Worm (Caenorhabditis elegans): ENCODE data around the gene ZK418.6.

The ZK418.6 gene

DNA sequence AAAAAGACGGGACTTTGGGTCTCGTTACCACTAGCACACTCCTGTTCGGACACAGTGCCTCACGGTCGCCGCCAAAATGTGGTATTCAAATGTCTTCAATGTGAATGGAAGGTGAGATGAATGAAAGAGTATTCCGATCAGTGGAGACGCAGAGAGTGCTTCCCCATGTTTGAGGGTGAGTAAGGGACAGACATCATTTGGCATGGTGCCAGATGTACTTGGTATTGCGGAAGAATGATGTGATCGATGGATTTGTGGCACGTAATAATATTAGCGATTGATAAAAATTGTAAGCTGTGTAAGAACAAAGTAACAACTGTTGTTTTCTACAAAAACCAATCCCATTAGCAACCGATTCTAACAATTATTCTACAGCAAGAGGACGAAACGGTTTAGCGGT is 46.6 kb downstream of the ZK418.6 start:
- TF ChIP-seq nhr-237 (tag; optimal IDR thresholded peaks at IDR 0.05) (no peak), pha-4 (tag; optimal IDR thresholded peaks at IDR 0.05) (peak; percentile 19), fkh-2 (tag; optimal IDR thresholded peaks at IDR 0.05) (no peak), ama-1 (optimal IDR thresholded peaks at IDR 0.05) (no peak), ztf-4 (tag; optimal IDR thresholded peaks at IDR 0.05) (no peak), nhr-28 (tag; optimal IDR thresholded peaks at IDR 0.05) (no peak), snpc-4 (tag; optimal IDR thresholded peaks at IDR 0.05) (no peak), unc-39 (tag; optimal IDR thresholded peaks at IDR 0.05) (no peak), ceh-16 (tag; optimal IDR thresholded peaks at IDR 0.05) (no peak), nhr-77 (tag; optimal IDR thresholded peaks at IDR 0.05) (no peak), ceh-82 (tag; optimal IDR thresholded peaks at IDR 0.05) (no peak), jun-1 (tag; optimal IDR thresholded peaks at IDR 0.05) (no peak), nhr-25 (tag; optimal IDR thresholded peaks at IDR 0.05) (peak; percentile 46), R02D3.7 (tag; optimal IDR thresholded peaks at IDR 0.05) (no peak), ceh-28 (tag; optimal IDR thresholded peaks at IDR 0.05) (no peak)

DNA sequence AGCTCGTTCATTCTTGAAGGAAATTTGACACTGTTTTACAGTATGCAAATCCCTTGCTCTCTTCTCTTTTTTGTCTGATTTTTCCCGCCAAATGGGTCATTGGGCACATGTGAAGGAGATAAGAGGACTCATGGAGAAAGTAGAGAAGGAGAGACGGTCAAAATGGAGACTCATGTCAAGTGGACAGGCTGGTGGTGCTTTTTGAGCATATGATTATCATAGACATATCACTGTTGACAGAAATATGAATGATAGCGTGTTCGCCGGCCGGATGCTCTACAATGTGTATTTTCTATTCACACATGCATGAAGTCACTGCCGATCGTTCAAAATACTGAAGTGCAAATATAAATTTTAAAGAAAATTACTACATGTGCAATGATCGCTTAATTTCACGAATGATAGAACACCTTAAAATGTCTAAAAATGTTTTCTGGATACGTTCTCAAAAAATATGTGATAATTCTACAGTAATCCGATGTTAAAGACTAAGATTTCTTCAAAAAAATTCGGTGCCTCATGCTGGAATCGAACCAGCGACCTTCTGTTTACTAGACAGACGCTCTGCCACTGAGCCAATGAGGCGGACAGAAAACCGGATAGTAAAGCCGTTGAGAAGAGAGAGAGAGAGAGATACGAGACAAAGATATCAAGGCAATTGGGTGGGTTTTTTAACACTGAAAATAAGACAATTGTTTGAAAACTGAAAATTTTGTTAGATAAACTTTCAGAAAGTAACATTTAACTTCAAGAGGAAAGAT is 48.4 kb downstream of the ZK418.6 start:
- TF ChIP-seq elt-2 (tag; optimal IDR thresholded peaks at IDR 0.05), result peak; percentile 17
- peak; percentile 32 for TF ChIP-seq nhr-43 (tag; optimal IDR thresholded peaks at IDR 0.05; ENCODE audit: poor library complexity, severe bottlenecking)
- peak; percentile 9 for TF ChIP-seq lin-15B (tag; optimal IDR thresholded peaks at IDR 0.05)
- TF ChIP-seq nfya-1 (tag; optimal IDR thresholded peaks at IDR 0.05; ENCODE audit: insufficient read depth), result peak; percentile 53
- peak; percentile 50 for TF ChIP-seq hmg-11 (tag; optimal IDR thresholded peaks at IDR 0.05)
- TF ChIP-seq unc-62 (GFP tag; optimal IDR thresholded peaks at IDR 0.05), result no peak
- peak; percentile 34 for TF ChIP-seq egl-27 (tag; optimal IDR thresholded peaks at IDR 0.05)
- TF ChIP-seq nhr-23 (tag; optimal IDR thresholded peaks at IDR 0.05), result no peak
- TF ChIP-seq unc-39 (tag; optimal IDR thresholded peaks at IDR 0.05), result no peak
- peak; percentile 94 for TF ChIP-seq snpc-4 (tag; optimal IDR thresholded peaks at IDR 0.05)
- peak; percentile 42 for TF ChIP-seq pha-4 (tag; optimal IDR thresholded peaks at IDR 0.05)
- no peak for TF ChIP-seq skn-1 (tag; optimal IDR thresholded peaks at IDR 0.05)

DNA sequence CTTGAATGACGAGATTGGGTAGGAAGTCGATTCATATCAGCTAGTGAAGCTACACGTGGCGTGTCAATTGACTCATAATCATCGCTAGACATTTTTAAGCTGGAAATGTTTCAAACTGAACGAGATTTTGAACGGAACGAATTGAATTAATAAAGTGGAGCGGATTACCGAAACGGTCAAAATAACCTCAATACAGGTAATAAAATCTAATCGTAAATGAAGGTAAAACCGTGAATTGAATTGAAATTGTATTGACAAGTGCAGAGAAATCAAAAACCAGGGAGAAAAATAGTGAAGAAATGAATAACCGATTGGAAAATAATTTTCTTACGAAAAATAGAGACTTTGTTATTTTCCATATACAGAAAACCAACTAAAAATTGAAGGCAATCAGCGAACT is 49.5 kb downstream of the ZK418.6 start, which contains the start of gene cyk-1:
Gene cyk-1, minus strand, starts transcription at position 101 of the 400 bp plus-strand sequence.
- TF ChIP-seq ztf-11 (tag; optimal IDR thresholded peaks at IDR 0.05), result no peak
- TF ChIP-seq daf-12 (tag; optimal IDR thresholded peaks at IDR 0.05), result no peak
- no peak for TF ChIP-seq unc-39 (tag; optimal IDR thresholded peaks at IDR 0.05)
- TF ChIP-seq fkh-2 (tag; optimal IDR thresholded peaks at IDR 0.05), result no peak
- no peak for TF ChIP-seq fos-1 (tag; optimal IDR thresholded peaks at IDR 0.05)
- TF ChIP-seq sea-2 (GFP tag; optimal IDR thresholded peaks at IDR 0.05), result no peak
- no peak for TF ChIP-seq lin-39 (tag; optimal IDR thresholded peaks at IDR 0.05)
- TF ChIP-seq lin-15B (tag; optimal IDR thresholded peaks at IDR 0.05), result no peak
- TF ChIP-seq nhr-12 (tag; optimal IDR thresholded peaks at IDR 0.05), result no peak
- no peak for TF ChIP-seq nhr-77 (tag; optimal IDR thresholded peaks at IDR 0.05)
- no peak for TF ChIP-seq unc-62 (GFP tag; optimal IDR thresholded peaks at IDR 0.05)
- no peak for TF ChIP-seq elt-3 (tag; optimal IDR thresholded peaks at IDR 0.05)
- TF ChIP-seq nhr-25 (tag; optimal IDR thresholded peaks at IDR 0.05), result no peak
- no peak for TF ChIP-seq egl-27 (tag; optimal IDR thresholded peaks at IDR 0.05)
- TF ChIP-seq nhr-67 (tag; optimal IDR thresholded peaks at IDR 0.05), result no peak
- no peak for TF ChIP-seq ceh-82 (tag; optimal IDR thresholded peaks at IDR 0.05)
- TF ChIP-seq elt-2 (tag; optimal IDR thresholded peaks at IDR 0.05), result no peak
- TF ChIP-seq ceh-9 (tag; optimal IDR thresholded peaks at IDR 0.05), result no peak
- no peak for TF ChIP-seq mml-1 (tag; optimal IDR thresholded peaks at IDR 0.05)

All from whole organism, L3 larva.